Fruit fly (Drosophila melanogaster) ovary, adult (tissue): ENCODE data around the gene Obp19c.
A peak's percentile ranks its signal among the peaks of the same experiment; 100 is the strongest.
"Not testable (repeated sequence)": the region's sequence is repeated elsewhere in the genome, so short reads cannot be mapped to it uniquely, and the experiment has no call there.

Source experiments
- CG17801 ChIP-seq: fragments of 200-800 bp; optimal IDR thresholded peaks from 2 replicates; lab custom pipeline; 2019; ENCODE audit warnings: missing biosample characterization, mild to moderate bottlenecking, missing genetic modification characterization, moderate library complexity; ENCODE audit not compliant: partially characterized antibody

Gene Obp19c

DNA sequence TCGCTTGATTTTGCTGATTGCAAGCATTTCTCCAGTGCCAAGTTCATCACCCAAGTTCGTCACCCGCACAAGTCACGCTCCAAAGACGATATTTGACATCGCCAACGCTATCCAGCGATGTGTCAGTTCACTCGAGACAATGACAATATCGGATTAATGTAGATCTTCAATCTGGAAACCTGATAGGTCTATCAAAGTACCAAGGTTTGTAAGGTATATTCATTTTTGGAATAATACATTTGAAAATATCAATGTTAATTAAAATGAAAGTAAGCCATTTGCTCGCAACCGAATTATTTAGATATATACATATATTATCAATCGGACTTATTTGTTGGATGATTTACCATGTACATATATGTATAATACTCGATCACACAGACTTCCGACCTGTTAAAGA is at the start of gene Obp19c:
Gene Obp19c, minus strand, starts transcription at position 101 of the 400 bp plus-strand sequence.
- no peak for TF ChIP-seq CG17801 (GFP tag; lab: Kevin White, UChicago)

DNA sequence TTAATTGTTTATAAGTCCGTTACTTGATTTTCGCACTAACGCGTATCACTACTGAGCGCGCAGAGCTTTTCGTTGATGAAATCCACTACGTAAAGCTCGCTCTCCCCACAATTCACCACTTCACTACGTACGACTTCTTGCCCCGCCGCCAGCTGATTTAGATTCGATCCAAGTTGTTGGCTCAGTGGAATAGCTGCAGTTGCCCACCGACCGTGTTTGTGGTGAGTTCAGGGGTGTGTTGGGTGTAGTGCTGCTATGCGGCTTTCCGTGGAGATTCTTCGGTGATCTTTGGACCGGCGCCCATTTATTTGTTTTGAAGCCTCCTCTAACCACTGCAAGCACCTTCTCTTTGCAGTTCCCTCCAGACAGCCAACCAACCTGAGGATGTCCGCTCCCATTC is 49.4 kb upstream of the Obp19c start:
- TF ChIP-seq CG17801 (GFP tag; lab: Kevin White, UChicago) = peak; percentile 60

DNA sequence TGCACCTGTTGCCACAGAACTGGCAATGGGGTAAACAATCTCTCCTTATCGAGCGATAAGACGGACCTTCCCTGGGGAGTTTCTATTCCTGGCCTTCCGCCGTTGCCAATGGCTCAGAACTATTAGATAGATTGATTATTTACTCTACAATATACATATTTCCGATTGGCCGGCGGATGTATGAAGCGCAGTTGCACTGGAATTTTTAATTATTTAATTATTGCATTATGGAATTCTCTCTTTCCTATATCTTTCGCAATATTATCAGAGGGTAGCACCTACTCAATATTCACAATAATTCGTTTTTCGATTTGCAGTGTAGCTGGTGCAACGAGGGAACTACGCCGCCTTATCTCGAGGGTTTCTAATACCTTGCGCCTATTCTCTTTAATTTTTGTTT is 48.4 kb upstream of the Obp19c start, which contains the start of gene GstT3:
Gene GstT3, plus strand, starts transcription at position 301 of the 400 bp plus-strand sequence.
- no peak for TF ChIP-seq CG17801 (GFP tag; lab: Kevin White, UChicago)

DNA sequence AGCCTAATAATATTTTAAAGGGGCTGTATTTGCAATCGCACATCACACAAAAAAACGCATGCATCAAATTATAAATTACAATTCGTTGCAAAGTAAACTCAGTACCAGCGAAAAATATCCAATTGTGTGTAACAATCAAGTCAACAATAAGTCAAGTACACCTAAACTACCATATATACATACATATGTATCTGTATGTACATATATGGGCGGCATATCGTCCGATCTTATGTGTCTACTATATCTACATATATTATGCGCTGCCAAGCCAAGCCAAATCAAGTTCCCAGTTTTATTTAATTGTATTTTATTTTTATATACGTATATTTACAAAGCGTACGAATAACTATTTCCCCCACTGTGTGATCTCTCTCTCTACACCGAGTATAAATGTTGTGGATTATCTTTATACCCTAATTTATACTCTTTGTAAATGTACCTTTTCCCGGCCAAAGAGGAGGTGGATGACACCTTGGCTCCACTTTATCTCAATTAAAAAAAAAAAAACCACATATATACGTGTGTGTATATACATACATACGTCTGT is 47.7 kb upstream of the Obp19c start:
- TF ChIP-seq CG17801 (GFP tag; lab: Kevin White, UChicago) = peak; percentile 55

DNA sequence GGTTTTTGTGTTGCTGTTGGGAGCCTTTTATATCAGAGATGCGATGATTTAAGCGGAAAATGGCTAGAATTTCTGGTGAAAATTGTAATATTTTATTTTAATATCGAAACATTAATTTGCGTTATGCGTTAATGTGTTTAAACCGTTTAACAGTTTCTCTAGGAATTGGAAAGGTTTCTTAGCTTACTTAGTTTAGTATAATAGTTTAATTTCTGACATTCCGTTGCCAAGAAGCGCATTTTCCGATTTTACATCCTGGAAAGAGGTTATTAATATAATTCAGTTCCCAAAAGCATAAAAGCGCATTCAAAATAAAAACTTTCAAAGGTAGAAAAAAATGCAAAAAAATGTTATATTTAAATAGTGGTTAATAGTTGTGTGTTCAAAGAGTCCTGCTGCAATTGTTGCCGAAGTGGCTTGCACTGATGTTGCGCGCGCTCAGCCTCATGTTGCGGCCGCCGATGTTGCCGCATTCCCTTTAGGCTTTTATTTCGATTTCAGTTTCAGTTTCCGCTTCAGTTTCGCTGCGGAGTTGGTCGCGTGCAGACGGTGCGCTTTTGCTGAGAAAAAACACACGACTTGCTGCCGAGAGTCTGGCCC is 30.2 kb upstream of the Obp19c start, which contains the start of gene tbc:
Gene tbc, plus strand, starts transcription at position 504 of the 600 bp plus-strand sequence.
- TF ChIP-seq CG17801 (GFP tag; lab: Kevin White, UChicago) = no peak

DNA sequence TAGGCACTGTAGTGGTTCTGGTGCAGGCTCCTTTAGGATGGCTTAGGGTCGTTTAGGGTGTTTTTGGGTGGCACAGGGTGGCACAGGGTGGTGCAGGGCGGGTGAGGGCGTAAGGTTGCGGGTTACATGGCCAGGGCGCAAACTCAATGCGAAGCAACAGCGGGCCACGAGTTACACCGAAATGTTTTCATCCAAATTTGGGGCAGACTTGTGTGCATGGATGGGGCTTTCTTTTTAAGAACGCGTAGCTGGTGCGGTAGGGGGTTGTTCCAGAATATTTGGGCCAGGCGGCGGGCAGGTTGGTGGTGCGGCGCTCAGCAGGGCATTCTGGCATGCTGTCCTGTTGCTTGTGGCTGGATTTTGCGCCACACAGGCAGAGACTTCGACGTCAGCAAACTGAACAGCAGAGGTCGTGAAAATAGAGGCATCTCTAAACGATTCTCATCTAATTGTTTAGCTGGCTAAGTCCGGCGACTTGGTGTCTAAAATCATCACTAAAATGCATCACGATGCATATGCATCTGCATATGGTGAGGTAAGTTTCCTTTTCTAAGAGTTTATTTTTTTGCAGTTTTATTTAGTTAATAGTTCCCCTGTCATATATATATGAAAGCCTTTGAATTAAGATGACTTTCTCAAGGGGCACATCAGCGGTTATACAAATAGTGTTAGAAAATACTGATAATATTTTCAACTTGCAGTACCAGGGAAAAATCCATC is 29.3 kb upstream of the Obp19c start:
- no peak for TF ChIP-seq CG17801 (GFP tag; lab: Kevin White, UChicago)

DNA sequence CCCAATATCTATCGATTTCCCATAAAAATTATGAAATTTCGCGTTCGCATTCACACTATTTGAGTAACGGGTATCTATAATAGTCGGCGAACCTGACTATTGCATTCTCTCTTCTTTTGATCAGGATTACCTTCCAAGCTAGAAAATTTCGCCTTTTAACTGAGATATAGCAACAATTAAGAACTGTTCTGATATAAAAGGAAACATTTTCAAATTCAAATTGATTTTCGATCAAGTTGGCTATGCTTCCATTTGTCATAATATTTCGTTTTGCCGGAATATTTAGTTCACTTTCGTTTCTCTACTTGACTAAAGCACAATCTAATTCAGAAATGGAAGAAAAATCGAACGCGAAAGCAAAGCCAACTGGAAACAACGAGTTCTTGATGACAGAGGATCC is 27.3 kb upstream of the Obp19c start, which contains the start of gene CG42578:
Gene CG42578, plus strand, starts transcription at position 301 of the 400 bp plus-strand sequence.
- not testable (repeated sequence) for TF ChIP-seq CG17801 (GFP tag; lab: Kevin White, UChicago)

DNA sequence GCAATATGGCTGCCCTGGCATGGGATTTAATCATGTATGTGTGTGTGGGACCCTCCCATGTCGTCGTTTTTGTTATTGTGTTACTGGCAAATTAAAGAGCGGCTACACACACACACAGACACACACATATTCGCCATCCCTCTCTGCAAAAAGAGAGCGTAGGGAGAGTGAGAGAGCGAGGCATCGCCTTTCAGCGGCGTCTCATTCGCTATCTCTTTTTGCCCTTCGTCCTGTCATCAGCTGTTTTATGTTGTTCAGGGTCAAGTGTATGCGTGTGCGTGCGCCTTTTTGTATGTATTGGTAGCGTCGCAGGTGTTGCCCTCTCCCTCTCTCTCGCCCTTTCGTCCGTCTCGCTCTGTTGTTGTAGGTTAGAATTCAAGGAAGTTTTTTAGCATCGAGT is 18.1 kb upstream of the Obp19c start:
- TF ChIP-seq CG17801 (GFP tag; lab: Kevin White, UChicago) = no peak

DNA sequence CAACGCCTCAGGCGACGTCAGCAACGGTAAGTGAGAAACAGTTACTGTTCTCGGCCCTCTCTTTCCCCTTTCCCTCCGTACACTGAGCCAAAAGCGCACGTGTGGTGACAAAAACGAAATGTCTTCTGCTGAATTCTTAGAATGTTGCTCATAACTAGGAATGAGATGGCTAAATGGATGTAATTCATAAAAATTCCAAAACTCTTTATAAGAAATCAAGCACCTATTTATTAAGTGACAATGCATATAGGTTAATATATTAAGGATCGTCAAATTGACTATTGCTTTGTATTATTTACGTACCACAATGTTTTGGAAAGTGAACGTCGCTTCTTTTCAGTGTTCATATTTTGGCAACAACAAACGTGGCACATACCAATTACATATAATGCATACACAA is 15.8 kb upstream of the Obp19c start:
- TF ChIP-seq CG17801 (GFP tag; lab: Kevin White, UChicago) = no peak

DNA sequence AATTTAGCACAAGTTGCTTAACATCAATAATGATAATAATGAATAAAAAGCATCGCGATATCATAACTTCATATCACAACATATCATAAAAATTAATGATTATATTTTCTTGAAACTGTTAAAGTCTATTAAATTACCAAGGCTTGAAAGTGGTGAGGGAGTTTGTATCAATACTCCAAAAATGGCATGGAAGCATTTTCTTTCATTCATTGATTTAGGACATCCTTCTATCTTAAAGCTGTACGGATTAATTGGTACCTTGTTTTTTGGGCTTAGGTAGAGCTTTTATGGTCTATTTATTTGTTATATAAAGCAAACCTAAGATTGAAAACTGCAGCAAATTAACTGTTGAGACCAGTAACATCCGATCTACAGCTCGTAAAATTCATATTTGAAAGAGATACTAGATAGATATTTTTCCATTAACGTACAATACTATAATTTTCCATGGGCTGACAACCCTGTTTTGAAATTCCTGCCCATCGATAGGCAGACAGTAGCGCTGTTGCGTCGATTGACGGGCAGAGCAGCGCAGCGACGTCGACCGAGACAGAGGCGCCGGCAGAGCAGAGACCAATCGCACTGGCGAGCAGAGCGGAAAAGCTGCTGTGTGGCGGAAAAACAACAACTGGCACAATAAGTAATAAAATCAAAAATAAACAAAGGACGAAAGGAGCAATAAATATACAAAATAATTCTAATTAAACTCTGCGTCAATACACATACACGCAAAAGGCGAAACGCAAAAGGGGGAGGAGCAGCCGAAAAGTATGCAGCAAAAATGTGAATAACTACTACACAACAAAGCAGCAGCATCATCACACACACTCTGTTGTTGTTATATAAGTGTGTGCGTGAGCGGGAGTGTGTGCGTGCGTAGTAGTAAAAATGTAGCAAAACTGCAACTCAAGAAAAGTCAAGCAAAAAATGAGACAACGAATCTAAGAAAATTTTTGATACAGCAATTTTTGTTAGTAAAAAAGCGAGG is 14.9 kb upstream of the Obp19c start, which contains the start of gene CG1695:
Gene CG1695, plus strand, starts transcription at position 606 of the 988 bp plus-strand sequence.
- TF ChIP-seq CG17801 (GFP tag; lab: Kevin White, UChicago) = no peak

DNA sequence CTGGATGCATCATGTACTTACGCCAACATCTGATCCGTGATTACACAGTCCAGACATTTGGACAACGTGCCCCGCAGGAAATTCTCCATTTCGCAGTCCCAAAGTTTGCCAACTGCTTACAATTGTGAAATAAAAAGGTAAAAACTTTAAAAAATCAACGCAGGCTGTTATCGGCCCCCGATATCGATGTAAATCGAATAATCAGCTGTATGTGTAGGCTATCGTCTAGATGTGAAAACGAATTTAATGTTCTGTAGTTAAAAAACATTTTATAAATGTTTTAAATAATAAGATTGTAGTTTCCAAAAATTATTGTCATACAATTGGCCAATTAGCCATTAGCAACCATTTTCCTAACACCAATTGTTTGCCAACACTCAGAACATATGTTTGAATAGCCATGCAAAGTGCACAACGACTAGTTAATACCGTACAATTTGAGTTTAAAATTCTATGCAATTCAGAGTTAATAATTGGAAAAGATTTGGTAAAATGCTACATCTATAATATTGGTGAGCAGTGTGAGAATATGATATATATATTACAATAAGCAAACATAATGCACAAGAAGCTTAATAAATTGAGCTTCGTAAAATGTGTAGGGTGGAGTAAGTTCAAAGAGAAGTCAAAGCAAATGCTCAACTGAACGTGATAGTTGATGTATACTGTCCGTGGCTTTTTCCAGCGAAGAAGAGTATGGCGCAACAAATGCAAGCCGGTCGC is 10.9 kb upstream of the Obp19c start, which contains the start of the genes CG11710 and mal:
Gene CG11710, minus strand, starts transcription at position 192 of the 723 bp plus-strand sequence.
Gene mal, plus strand, starts transcription at position 194 of the 723 bp plus-strand sequence.
- TF ChIP-seq CG17801 (GFP tag; lab: Kevin White, UChicago) = peak; percentile 92

DNA sequence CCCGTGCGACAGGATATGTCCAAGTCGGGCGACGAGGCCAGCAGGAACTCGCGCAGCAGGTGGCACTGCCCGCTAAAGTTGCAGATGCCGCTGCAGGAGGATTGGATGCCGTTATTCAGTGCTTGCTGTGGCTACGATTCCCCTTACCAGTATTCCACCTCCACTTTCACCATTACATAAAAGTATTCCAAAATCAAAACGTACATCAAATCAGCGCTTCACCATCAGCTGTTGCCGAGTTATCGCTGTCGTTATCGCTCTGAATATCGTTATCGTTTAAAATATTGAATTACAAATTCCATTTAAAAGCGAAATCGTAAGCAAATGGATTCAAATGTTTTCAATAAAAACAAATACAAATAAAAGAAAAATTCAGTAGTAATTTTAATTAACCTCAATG is 8.1 kb upstream of the Obp19c start, which contains the start of gene CG15456:
Gene CG15456, minus strand, starts transcription at position 225 of the 400 bp plus-strand sequence.
- TF ChIP-seq CG17801 (GFP tag; lab: Kevin White, UChicago) = no peak

DNA sequence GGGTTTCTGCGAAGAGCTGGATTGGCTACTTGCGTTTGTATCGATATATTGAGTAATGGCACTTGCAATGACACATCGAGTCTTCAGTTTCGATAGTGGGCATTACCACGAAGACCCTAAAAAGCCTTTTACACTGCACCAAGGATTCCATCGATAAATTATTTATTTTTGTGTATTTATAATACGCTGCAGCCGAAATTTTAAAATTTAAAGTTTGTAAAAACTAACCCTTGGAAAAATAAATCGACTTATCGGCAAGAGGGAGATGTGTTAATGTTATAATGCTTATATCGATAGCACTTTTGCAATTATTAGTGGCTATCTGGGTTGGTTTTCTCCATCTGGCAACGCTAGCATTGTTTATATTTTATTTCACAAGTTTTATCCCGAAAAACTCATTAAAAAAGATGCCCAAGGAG is 5.0 kb upstream of the Obp19c start, which contains the start of the genes Pp4-19C and cactin:
Gene Pp4-19C, minus strand, starts transcription at position 256 of the 419 bp plus-strand sequence.
Gene cactin, plus strand, starts transcription at position 323 of the 419 bp plus-strand sequence.
- peak; percentile 36 for TF ChIP-seq CG17801 (GFP tag; lab: Kevin White, UChicago)
